Worm (Caenorhabditis elegans): ENCODE measurements around the gene cki-1.
A peak's percentile ranks its signal among the peaks of the same experiment; 100 is the strongest.

The cki-1 gene

ce11 chrII:7783467-7783959, 27.5 kb upstream of the cki-1 start, which contains the start of gene skr-17:
Gene skr-17, plus strand, starts transcription at chrII:7783517.
- TF ChIP-seq aly-1 (tag; optimal IDR thresholded peaks at IDR 0.05) (no peak), hnd-1 (tag; optimal IDR thresholded peaks at IDR 0.05) (no peak), ets-7 (tag; optimal IDR thresholded peaks at IDR 0.05) (no peak), ceh-36 (tag; optimal IDR thresholded peaks at IDR 0.05) (no peak), pes-1 (GFP tag; IDR thresholded peaks at IDR 0.05) (no peak), flt-1 (GFP tag; IDR thresholded peaks at IDR 0.05) (no peak), hmbx-1 (tag; optimal IDR thresholded peaks at IDR 0.05) (no peak), tbx-37 (GFP tag; conservative IDR thresholded peaks at IDR 0.05) (no peak), B0310.2 (tag; optimal IDR thresholded peaks at IDR 0.05) (no peak), sea-1 (GFP tag; conservative IDR thresholded peaks at IDR 0.05) (no peak), F13C5.2 (tag; optimal IDR thresholded peaks at IDR 0.05) (no peak), tra-4 (tag; optimal IDR thresholded peaks at IDR 0.05) (no peak)

- TF ChIP-seq pes-1 (GFP tag; IDR thresholded peaks at IDR 0.05) (no peak), F13C5.2 (tag; optimal IDR thresholded peaks at IDR 0.05) (no peak), tbx-37 (GFP tag; conservative IDR thresholded peaks at IDR 0.05) (no peak), aly-1 (tag; optimal IDR thresholded peaks at IDR 0.05) (no peak), ceh-36 (tag; optimal IDR thresholded peaks at IDR 0.05) (no peak), sea-1 (GFP tag; conservative IDR thresholded peaks at IDR 0.05) (no peak)
These were observed 21.4 kb upstream of the cki-1 start for ce11 chrII:7789605-7790004.

- TF ChIP-seq ama-1 (optimal IDR thresholded peaks at IDR 0.05) (peak; percentile 68), ceh-13 (GFP tag; optimal IDR thresholded peaks at IDR 0.05) (no peak)
These were observed 20.6 kb upstream of the cki-1 start, which contains the start of gene srlf-1 for ce11 chrII:7790324-7790898. Gene srlf-1, plus strand, starts transcription at chrII:7790591.

ce11 chrII:7791408-7792050, 19.5 kb upstream of the cki-1 start:
- TF ChIP-seq flt-1 (GFP tag; IDR thresholded peaks at IDR 0.05) (no peak), scrt-1 (GFP tag; IDR thresholded peaks at IDR 0.05) (no peak), pes-1 (GFP tag; IDR thresholded peaks at IDR 0.05) (no peak), F13C5.2 (tag; optimal IDR thresholded peaks at IDR 0.05) (no peak), tbx-37 (GFP tag; conservative IDR thresholded peaks at IDR 0.05) (no peak), tbx-11 (GFP tag; IDR thresholded peaks at IDR 0.05) (no peak), tra-4 (tag; optimal IDR thresholded peaks at IDR 0.05) (no peak), ceh-13 (GFP tag; optimal IDR thresholded peaks at IDR 0.05) (no peak), sea-1 (GFP tag; conservative IDR thresholded peaks at IDR 0.05) (no peak), B0310.2 (tag; optimal IDR thresholded peaks at IDR 0.05) (no peak), ama-1 (optimal IDR thresholded peaks at IDR 0.05) (no peak), hnd-1 (tag; optimal IDR thresholded peaks at IDR 0.05) (no peak), ets-7 (tag; optimal IDR thresholded peaks at IDR 0.05) (no peak), aly-1 (tag; optimal IDR thresholded peaks at IDR 0.05) (no peak), hmbx-1 (tag; optimal IDR thresholded peaks at IDR 0.05) (no peak), ceh-36 (tag; optimal IDR thresholded peaks at IDR 0.05) (no peak), hmg-4 (GFP tag; optimal IDR thresholded peaks at IDR 0.05) (no peak)

ce11 chrII:7792514-7792913, 18.5 kb upstream of the cki-1 start:
- no peak for TF ChIP-seq flt-1 (GFP tag; IDR thresholded peaks at IDR 0.05)
- TF ChIP-seq B0310.2 (tag; optimal IDR thresholded peaks at IDR 0.05): no peak
- TF ChIP-seq ceh-13 (GFP tag; optimal IDR thresholded peaks at IDR 0.05): no peak
- no peak for TF ChIP-seq hnd-1 (tag; optimal IDR thresholded peaks at IDR 0.05)
- no peak for TF ChIP-seq tra-4 (tag; optimal IDR thresholded peaks at IDR 0.05)
- no peak for TF ChIP-seq pes-1 (GFP tag; IDR thresholded peaks at IDR 0.05)
- TF ChIP-seq sea-1 (GFP tag; conservative IDR thresholded peaks at IDR 0.05): no peak
- no peak for TF ChIP-seq ets-7 (tag; optimal IDR thresholded peaks at IDR 0.05)
- TF ChIP-seq hmbx-1 (tag; optimal IDR thresholded peaks at IDR 0.05): no peak
- TF ChIP-seq hmg-4 (GFP tag; optimal IDR thresholded peaks at IDR 0.05): no peak
- TF ChIP-seq ama-1 (optimal IDR thresholded peaks at IDR 0.05): no peak
- no peak for TF ChIP-seq ceh-36 (tag; optimal IDR thresholded peaks at IDR 0.05)
- TF ChIP-seq scrt-1 (GFP tag; IDR thresholded peaks at IDR 0.05): no peak
- TF ChIP-seq tbx-11 (GFP tag; IDR thresholded peaks at IDR 0.05): no peak
- TF ChIP-seq aly-1 (tag; optimal IDR thresholded peaks at IDR 0.05): no peak
- no peak for TF ChIP-seq tbx-37 (GFP tag; conservative IDR thresholded peaks at IDR 0.05)
- no peak for TF ChIP-seq F13C5.2 (tag; optimal IDR thresholded peaks at IDR 0.05)

- TF ChIP-seq tbx-11 (GFP tag; IDR thresholded peaks at IDR 0.05) (no peak), tbx-37 (GFP tag; conservative IDR thresholded peaks at IDR 0.05) (no peak), B0310.2 (tag; optimal IDR thresholded peaks at IDR 0.05) (no peak), hnd-1 (tag; optimal IDR thresholded peaks at IDR 0.05) (no peak), hmg-4 (GFP tag; optimal IDR thresholded peaks at IDR 0.05) (no peak), sea-1 (GFP tag; conservative IDR thresholded peaks at IDR 0.05) (no peak), ets-7 (tag; optimal IDR thresholded peaks at IDR 0.05) (no peak), aly-1 (tag; optimal IDR thresholded peaks at IDR 0.05) (no peak), ceh-36 (tag; optimal IDR thresholded peaks at IDR 0.05) (no peak), tra-4 (tag; optimal IDR thresholded peaks at IDR 0.05) (no peak), F13C5.2 (tag; optimal IDR thresholded peaks at IDR 0.05) (no peak), flt-1 (GFP tag; IDR thresholded peaks at IDR 0.05) (no peak), ama-1 (optimal IDR thresholded peaks at IDR 0.05) (no peak), ceh-13 (GFP tag; optimal IDR thresholded peaks at IDR 0.05) (no peak)
These were observed 16.8 kb upstream of the cki-1 start, which contains the start of gene glr-4 for ce11 chrII:7794222-7794621. Gene glr-4, minus strand, starts transcription at chrII:7794322.

- TF ChIP-seq aly-1 (tag; optimal IDR thresholded peaks at IDR 0.05) (no peak), hnd-1 (tag; optimal IDR thresholded peaks at IDR 0.05) (no peak), sea-1 (GFP tag; conservative IDR thresholded peaks at IDR 0.05) (no peak), scrt-1 (GFP tag; IDR thresholded peaks at IDR 0.05) (no peak), tbx-37 (GFP tag; conservative IDR thresholded peaks at IDR 0.05) (no peak), F13C5.2 (tag; optimal IDR thresholded peaks at IDR 0.05) (no peak), tbx-11 (GFP tag; IDR thresholded peaks at IDR 0.05) (no peak), flt-1 (GFP tag; IDR thresholded peaks at IDR 0.05) (no peak), hmbx-1 (tag; optimal IDR thresholded peaks at IDR 0.05) (no peak), ets-7 (tag; optimal IDR thresholded peaks at IDR 0.05) (no peak), pes-1 (GFP tag; IDR thresholded peaks at IDR 0.05) (no peak), B0310.2 (tag; optimal IDR thresholded peaks at IDR 0.05) (no peak)
These were observed 15.7 kb upstream of the cki-1 start for ce11 chrII:7795299-7795698.

Data from whole organism, early embryonic.